Worm (Caenorhabditis elegans): Measurements from ENCODE around the gene cyn-3.

cyn-3 gene

DNA sequence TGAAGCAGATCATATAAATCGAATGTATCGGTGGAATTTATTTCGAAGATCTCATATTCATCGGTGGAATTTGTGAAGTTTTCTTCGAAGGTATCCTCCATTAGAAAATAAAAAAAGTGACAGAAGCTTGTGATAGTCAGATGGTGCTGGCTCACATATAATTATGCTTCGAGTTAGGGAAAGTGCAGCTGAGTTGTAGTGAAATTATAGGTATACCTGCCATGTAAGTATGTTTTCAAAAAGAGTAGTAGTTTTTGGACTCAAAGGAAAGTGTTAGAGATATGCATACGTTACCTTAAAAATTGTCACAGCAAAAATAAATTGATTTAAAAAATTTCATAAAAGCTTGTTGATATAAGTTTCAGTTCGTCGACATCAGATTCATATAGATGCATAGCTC is 50.5 kb downstream of the cyn-3 start, which contains the start of gene srw-11:
Gene srw-11 (minus strand): TSS at position 101 of the 400 bp plus-strand sequence.
- TF ChIP-seq cog-1 (tag; optimal IDR thresholded peaks at IDR 0.05) (no peak), ztf-29 (GFP tag; IDR thresholded peaks at IDR 0.05) (no peak), ztf-23 (GFP tag; IDR thresholded peaks at IDR 0.05) (no peak)

Measured in whole organism, midembryonic.